Worm (Caenorhabditis elegans): ENCODE measurements around the gene hacd-1.

- TF ChIP-seq T20F7.1 (GFP tag; optimal IDR thresholded peaks at IDR 0.05): no peak
- no peak for TF ChIP-seq ceh-28 (tag; optimal IDR thresholded peaks at IDR 0.05)
- TF ChIP-seq mxl-2 (GFP tag; conservative IDR thresholded peaks at IDR 0.05): no peak
- no peak for TF ChIP-seq unc-62 (GFP tag; optimal IDR thresholded peaks at IDR 0.05 in 1 of 2)
- TF ChIP-seq unc-62 (tag; optimal IDR thresholded peaks at IDR 0.05): no peak
- TF ChIP-seq R02D3.7 (tag; optimal IDR thresholded peaks at IDR 0.05): no peak
- no peak for TF ChIP-seq nhr-11 (tag; optimal IDR thresholded peaks at IDR 0.05)
- TF ChIP-seq nhr-76 (tag; optimal IDR thresholded peaks at IDR 0.05): no peak
- no peak for TF ChIP-seq zip-2 (tag; optimal IDR thresholded peaks at IDR 0.05)
- TF ChIP-seq fos-1 (tag; optimal IDR thresholded peaks at IDR 0.05): no peak
These were observed 31.3 kb downstream of the hacd-1 start, which contains the start of gene C38C3.6 for ce11 chrV:1491510-1491909.

Measured in whole organism, L4 larva.